Worm (Caenorhabditis elegans) whole organism, late embryonic: ENCODE results near the gene F49F1.12.

Experiments used
- K09A11.1 ChIP-seq: sonication (generic microtip); optimal IDR thresholded peaks from 2 replicates; lab custom pipeline; 2017; ENCODE audit warnings: antibody characterized with exemption, mild to moderate bottlenecking, missing genetic modification characterization, missing compliant biosample characterization; ENCODE audit not compliant: insufficient read depth
- ceh-2 ChIP-seq: sonication (generic microtip); optimal IDR thresholded peaks from 2 replicates; lab custom pipeline; 2016; ENCODE audit warnings: missing genotype, missing genetic modification characterization, missing compliant biosample characterization
- ceh-24 ChIP-seq: sonication (generic microtip); optimal IDR thresholded peaks from 2 replicates; lab custom pipeline; 2016; ENCODE audit warnings: mild to moderate bottlenecking, missing genetic modification characterization, missing compliant biosample characterization
- ceh-31 ChIP-seq: sonication (generic microtip); optimal IDR thresholded peaks from 2 replicates; lab custom pipeline; 2016; ENCODE audit warnings: missing genetic modification characterization, missing compliant biosample characterization
- dmd-4 ChIP-seq: sonication (generic microtip); optimal IDR thresholded peaks from 2 replicates; lab custom pipeline; 2016; ENCODE audit warnings: borderline replicate concordance, missing genetic modification characterization, missing compliant biosample characterization
- dve-1 ChIP-seq: sonication (generic microtip); optimal IDR thresholded peaks from 2 replicates; lab custom pipeline; 2017; ENCODE audit warnings: antibody characterized with exemption, mild to moderate bottlenecking, missing genetic modification characterization, missing compliant biosample characterization
- fkh-10 ChIP-seq: fragments of 150-350 bp; optimal IDR thresholded peaks from 2 replicates; lab custom pipeline; 2014; ENCODE audit warnings: missing biosample characterization, missing genetic modification reagents, missing genetic modification characterization
- madf-2 ChIP-seq: sonication (generic microtip); optimal IDR thresholded peaks from 2 replicates; lab custom pipeline; 2017; ENCODE audit warnings: missing genetic modification characterization, missing compliant biosample characterization
- nfya-1 ChIP-seq: sonication (generic microtip); optimal IDR thresholded peaks from 2 replicates; lab custom pipeline; 2017; ENCODE audit warnings: missing genetic modification characterization, mild to moderate bottlenecking, missing compliant biosample characterization, antibody characterized with exemption, moderate library complexity
- nhr-11 ChIP-seq: fragments of 150-350 bp; optimal IDR thresholded peaks from 2 replicates; lab custom pipeline; 2014; ENCODE audit warnings: missing biosample characterization, missing genetic modification characterization
- pag-3 ChIP-seq: sonication (generic microtip); optimal IDR thresholded peaks from 2 replicates; lab custom pipeline; 2016; ENCODE audit warnings: missing compliant biosample characterization, missing genetic modification characterization, borderline replicate concordance
- pha-4 ChIP-seq: fragments of 150-350 bp; optimal IDR thresholded peaks from 2 replicates; lab custom pipeline; 2018; ENCODE audit warnings: missing biosample characterization, missing genetic modification reagents, missing genetic modification characterization
- sox-2 ChIP-seq: fragments of 200-800 bp; sonication (Bioruptor generic); IDR thresholded peaks from 2 replicates; pipeline ENCODE4 v1.3.6; 2022; ENCODE audit warnings: missing genetic modification reagents, missing genetic modification characterization, missing compliant biosample characterization
- tbx-2 ChIP-seq: sonication (generic microtip); optimal IDR thresholded peaks from 2 replicates; lab custom pipeline; 2016; ENCODE audit warnings: missing genetic modification characterization, missing compliant biosample characterization

ce11 chrIV:4162121-4162520 is 19.2 kb upstream of the F49F1.12 start, which contains the start of gene scrm-5:
- TF ChIP-seq ceh-24 (no peak), sox-2 (GFP tag; lab: Robert Waterston, UW) (no peak), ceh-31 (tag; lab: Kevin White, UChicago) (no peak), nfya-1 (tag; lab: Kevin White, UChicago) (no peak), nhr-11 (tag; lab: Kevin White, UChicago) (no peak), pag-3 (tag; lab: Kevin White, UChicago) (no peak), pha-4 (tag; lab: Kevin White, UChicago) (no peak), fkh-10 (no peak), tbx-2 (tag; lab: Kevin White, UChicago) (no peak), dve-1 (no peak), ceh-2 (tag; lab: Kevin White, UChicago) (no peak), madf-2 (tag; lab: Kevin White, UChicago) (no peak), dmd-4 (tag; lab: Kevin White, UChicago) (no peak), K09A11.1 (tag; lab: Kevin White, UChicago) (no peak)
